Fruit fly (Drosophila melanogaster): ENCODE measurements around the gene mRpS35.

Gene mRpS35

dm6 chr3L:2744963-2745362 lies 35.7 kb upstream of the mRpS35 start:
- no peak for TF ChIP-seq Pif1B (GFP tag; optimal IDR thresholded peaks at IDR 0.05)
- no peak for TF ChIP-seq CG14655 (GFP tag; optimal IDR thresholded peaks at IDR 0.05)
- TF ChIP-seq CG10348 (GFP tag; IDR thresholded peaks at IDR 0.05): no peak
- TF ChIP-seq EcR (GFP tag; optimal IDR thresholded peaks at IDR 0.05): no peak

dm6 chr3L:2745698-2746410 lies 34.8 kb upstream of the mRpS35 start:
- TF ChIP-seq CG10348 (GFP tag; IDR thresholded peaks at IDR 0.05) (no peak), CG15710 (tag; optimal IDR thresholded peaks at IDR 0.05) (no peak), rn (GFP tag; IDR thresholded peaks at IDR 0.05) (no peak), Ets98B (GFP tag; IDR thresholded peaks at IDR 0.05) (no peak), Pif1A (GFP tag; optimal IDR thresholded peaks at IDR 0.05) (no peak), Snoo (tag; optimal IDR thresholded peaks at IDR 0.05) (no peak), CG13204 (GFP tag; optimal IDR thresholded peaks at IDR 0.05) (no peak), gl (tag; optimal IDR thresholded peaks at IDR 0.05) (no peak)

dm6 chr3L:2748359-2748758 lies 32.3 kb upstream of the mRpS35 start:
- TF ChIP-seq CG17806 (tag; optimal IDR thresholded peaks at IDR 0.05) (no peak), CG4496 (GFP tag; IDR thresholded peaks at IDR 0.05) (no peak)

dm6 chr3L:2762122-2762521 lies 18.6 kb upstream of the mRpS35 start:
- TF ChIP-seq CG10348 (GFP tag; IDR thresholded peaks at IDR 0.05) (no peak), CG14655 (GFP tag; optimal IDR thresholded peaks at IDR 0.05) (no peak), CG9948 (tag; optimal IDR thresholded peaks at IDR 0.05) (no peak), Pif1A (GFP tag; optimal IDR thresholded peaks at IDR 0.05) (no peak), CG32121 (GFP tag; IDR thresholded peaks at IDR 0.05) (no peak), CG4496 (GFP tag; IDR thresholded peaks at IDR 0.05) (no peak), CG15710 (tag; optimal IDR thresholded peaks at IDR 0.05) (no peak)

- TF ChIP-seq CG34367 (tag; optimal IDR thresholded peaks at IDR 0.05) (no peak), Snoo (tag; optimal IDR thresholded peaks at IDR 0.05) (no peak), CG13204 (GFP tag; optimal IDR thresholded peaks at IDR 0.05) (no peak), Ets98B (GFP tag; IDR thresholded peaks at IDR 0.05) (no peak), CG32121 (GFP tag; IDR thresholded peaks at IDR 0.05) (peak; percentile 40; the same call in 1 of the 2 replicates), CG17806 (tag; optimal IDR thresholded peaks at IDR 0.05) (no peak), CG8159 (tag; optimal IDR thresholded peaks at IDR 0.05) (no peak), CG4496 (GFP tag; IDR thresholded peaks at IDR 0.05) (peak; percentile 52; the same call in 1 of the 3 replicates), EcR (GFP tag; optimal IDR thresholded peaks at IDR 0.05) (no peak), Pif1A (GFP tag; optimal IDR thresholded peaks at IDR 0.05) (no peak), CG10348 (GFP tag; IDR thresholded peaks at IDR 0.05) (no peak), CG12605 (GFP tag; IDR thresholded peaks at IDR 0.05) (no peak), CG14655 (GFP tag; optimal IDR thresholded peaks at IDR 0.05) (no peak), gl (tag; optimal IDR thresholded peaks at IDR 0.05) (no peak), CG8301 (tag; optimal IDR thresholded peaks at IDR 0.05) (no peak)
Measured at dm6 chr3L:2763762-2764161, 16.9 kb upstream of the mRpS35 start.

- TF ChIP-seq CG4496 (GFP tag; IDR thresholded peaks at IDR 0.05) (peak; percentile 63; the same call in 1 of the 3 replicates), gl (tag; optimal IDR thresholded peaks at IDR 0.05) (no peak), Snoo (tag; optimal IDR thresholded peaks at IDR 0.05) (no peak), Pif1B (GFP tag; optimal IDR thresholded peaks at IDR 0.05) (peak; percentile 7), D1 (tag; optimal IDR thresholded peaks at IDR 0.05) (peak; percentile 13), CG8159 (tag; optimal IDR thresholded peaks at IDR 0.05) (peak; percentile 13), CG17806 (tag; optimal IDR thresholded peaks at IDR 0.05) (peak; percentile 0), Ets98B (GFP tag; IDR thresholded peaks at IDR 0.05) (peak; percentile 45), Pif1A (GFP tag; optimal IDR thresholded peaks at IDR 0.05) (peak; percentile 25)
Measured at dm6 chr3L:2765013-2765738, 15.5 kb upstream of the mRpS35 start.

dm6 chr3L:2765794-2766268 lies 14.9 kb upstream of the mRpS35 start:
- no peak for TF ChIP-seq CG12605 (GFP tag; IDR thresholded peaks at IDR 0.05)
- 0 out of 3 replicates have a peak, but pooled peaks have one; percentile 0 for TF ChIP-seq CG4496 (GFP tag; IDR thresholded peaks at IDR 0.05)
- TF ChIP-seq EcR (GFP tag; optimal IDR thresholded peaks at IDR 0.05): no peak
- no peak for TF ChIP-seq CG10348 (GFP tag; IDR thresholded peaks at IDR 0.05)
- no peak for TF ChIP-seq CG13204 (GFP tag; optimal IDR thresholded peaks at IDR 0.05)

All from whole organism, pupa.